Worm (Caenorhabditis elegans): ENCODE results near the gene F27E5.3.

Gene F27E5.3

DNA sequence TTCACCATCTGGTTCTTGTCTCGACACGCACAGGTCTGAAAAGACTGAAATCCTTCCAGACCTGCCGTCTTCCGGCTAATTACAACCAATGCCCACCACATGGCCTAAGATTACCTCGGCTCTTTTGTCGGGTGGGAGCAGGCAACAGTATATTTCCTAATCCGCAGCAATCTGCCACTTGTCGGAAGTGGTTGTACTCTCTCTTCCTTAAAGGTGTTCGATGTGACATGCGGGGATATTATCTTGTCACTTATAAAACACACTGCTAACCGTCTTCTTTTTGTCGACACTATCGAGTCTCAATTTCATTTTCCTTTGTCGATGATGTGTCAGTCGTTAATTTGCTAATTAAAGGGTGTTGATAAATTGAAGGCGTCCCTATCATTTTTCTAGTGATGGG lies at the start of gene F27E5.3:
Gene F27E5.3, minus strand, starts transcription at position 101 of the 400 bp plus-strand sequence.
- TF ChIP-seq ama-1 (optimal IDR thresholded peaks at IDR 0.05) = no peak
- no peak for TF ChIP-seq sea-1 (GFP tag; conservative IDR thresholded peaks at IDR 0.05)
- TF ChIP-seq tbx-11 (GFP tag; IDR thresholded peaks at IDR 0.05) = no peak
- TF ChIP-seq B0310.2 (tag; optimal IDR thresholded peaks at IDR 0.05) = no peak
- TF ChIP-seq F13C5.2 (tag; optimal IDR thresholded peaks at IDR 0.05) = no peak
- TF ChIP-seq tbx-37 (GFP tag; conservative IDR thresholded peaks at IDR 0.05) = no peak
- TF ChIP-seq scrt-1 (GFP tag; IDR thresholded peaks at IDR 0.05) = no peak
- TF ChIP-seq ceh-36 (tag; optimal IDR thresholded peaks at IDR 0.05) = no peak
- no peak for TF ChIP-seq flt-1 (GFP tag; IDR thresholded peaks at IDR 0.05)
- no peak for TF ChIP-seq ets-7 (tag; optimal IDR thresholded peaks at IDR 0.05)
- TF ChIP-seq ceh-13 (GFP tag; optimal IDR thresholded peaks at IDR 0.05) = no peak
- no peak for TF ChIP-seq tra-4 (tag; optimal IDR thresholded peaks at IDR 0.05)
- no peak for TF ChIP-seq hnd-1 (tag; optimal IDR thresholded peaks at IDR 0.05)
- no peak for TF ChIP-seq hmbx-1 (tag; optimal IDR thresholded peaks at IDR 0.05)
- no peak for TF ChIP-seq pes-1 (GFP tag; IDR thresholded peaks at IDR 0.05)
- no peak for TF ChIP-seq aly-1 (tag; optimal IDR thresholded peaks at IDR 0.05)
- no peak for TF ChIP-seq hmg-4 (GFP tag; optimal IDR thresholded peaks at IDR 0.05)

DNA sequence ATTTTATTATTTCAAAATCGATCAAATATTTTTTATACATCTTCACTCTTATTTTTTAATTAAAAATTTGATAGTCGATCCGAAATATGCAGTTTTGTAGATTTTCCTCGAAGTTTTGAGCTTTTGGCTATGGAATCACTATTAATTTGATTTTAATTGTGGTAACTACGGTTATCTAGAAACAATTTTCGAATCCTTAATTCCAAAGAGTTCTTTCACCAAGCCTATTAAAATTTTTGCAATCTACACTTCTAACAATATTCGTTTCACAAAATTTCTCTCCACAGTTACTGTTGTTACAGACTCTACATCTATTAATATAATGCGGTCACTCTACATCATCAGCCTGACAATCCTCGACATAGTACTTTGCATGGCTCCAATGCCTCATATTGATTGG lies 48.2 kb upstream of the F27E5.3 start, which contains the start of gene R05H5.7:
Gene R05H5.7, plus strand, starts transcription at position 301 of the 400 bp plus-strand sequence.
- TF ChIP-seq aly-1 (tag; optimal IDR thresholded peaks at IDR 0.05) (no peak), ceh-13 (GFP tag; optimal IDR thresholded peaks at IDR 0.05) (no peak), tbx-11 (GFP tag; IDR thresholded peaks at IDR 0.05) (no peak), ama-1 (optimal IDR thresholded peaks at IDR 0.05) (no peak), F13C5.2 (tag; optimal IDR thresholded peaks at IDR 0.05) (no peak), B0310.2 (tag; optimal IDR thresholded peaks at IDR 0.05) (no peak), pes-1 (GFP tag; IDR thresholded peaks at IDR 0.05) (no peak), flt-1 (GFP tag; IDR thresholded peaks at IDR 0.05) (no peak), scrt-1 (GFP tag; IDR thresholded peaks at IDR 0.05) (no peak), ceh-36 (tag; optimal IDR thresholded peaks at IDR 0.05) (no peak), ets-7 (tag; optimal IDR thresholded peaks at IDR 0.05) (no peak), hmg-4 (GFP tag; optimal IDR thresholded peaks at IDR 0.05) (no peak), tra-4 (tag; optimal IDR thresholded peaks at IDR 0.05) (no peak), hmbx-1 (tag; optimal IDR thresholded peaks at IDR 0.05) (no peak), tbx-37 (GFP tag; conservative IDR thresholded peaks at IDR 0.05) (no peak), sea-1 (GFP tag; conservative IDR thresholded peaks at IDR 0.05) (no peak)

DNA sequence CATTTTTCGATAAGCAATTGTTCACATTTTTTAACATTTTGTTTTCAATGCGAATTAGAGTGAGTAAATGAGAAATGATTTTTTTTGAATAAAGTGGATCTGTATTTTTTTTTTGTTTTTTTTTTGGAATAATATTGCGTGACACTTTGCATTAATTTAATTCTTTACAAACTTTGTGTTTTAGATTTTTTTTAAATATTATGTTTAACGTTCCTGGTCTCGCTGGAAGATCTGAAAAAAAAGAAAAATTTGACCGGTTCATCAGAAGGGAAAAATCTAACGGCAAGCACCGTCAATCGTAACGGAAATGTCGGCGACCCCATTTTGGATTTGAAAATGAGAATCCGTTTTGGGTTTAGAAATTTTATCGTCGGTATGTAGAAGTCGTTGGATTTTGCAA lies 45.4 kb upstream of the F27E5.3 start, which contains the start of gene cdc-25.4:
Gene cdc-25.4, minus strand, starts transcription at position 101 of the 400 bp plus-strand sequence.
- TF ChIP-seq sea-1 (GFP tag; conservative IDR thresholded peaks at IDR 0.05) (no peak), ama-1 (optimal IDR thresholded peaks at IDR 0.05) (no peak), pes-1 (GFP tag; IDR thresholded peaks at IDR 0.05) (no peak), aly-1 (tag; optimal IDR thresholded peaks at IDR 0.05) (no peak), tbx-11 (GFP tag; IDR thresholded peaks at IDR 0.05) (no peak), ets-7 (tag; optimal IDR thresholded peaks at IDR 0.05) (no peak)

DNA sequence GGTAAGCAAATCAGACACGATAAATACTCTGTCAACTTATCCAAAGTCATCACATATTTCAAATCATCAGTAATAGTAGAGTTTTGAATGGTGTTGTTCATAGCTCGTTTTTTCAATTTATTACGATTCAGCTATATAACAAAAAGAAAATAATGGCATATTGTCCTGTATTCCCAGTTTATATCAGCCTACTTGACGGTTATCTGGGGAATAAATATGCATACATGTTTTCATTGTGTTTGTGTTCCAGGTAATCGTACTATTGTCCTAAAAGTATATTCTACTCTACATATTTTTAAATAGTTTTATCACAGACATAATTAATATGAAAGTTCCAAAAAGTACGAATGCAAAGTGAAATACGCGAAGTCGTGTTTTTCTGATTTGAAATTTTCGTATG lies 43.8 kb upstream of the F27E5.3 start, which contains the start of gene srd-2:
Gene srd-2, minus strand, starts transcription at position 101 of the 400 bp plus-strand sequence.
- TF ChIP-seq flt-1 (GFP tag; IDR thresholded peaks at IDR 0.05) (no peak), pes-1 (GFP tag; IDR thresholded peaks at IDR 0.05) (no peak), tbx-37 (GFP tag; conservative IDR thresholded peaks at IDR 0.05) (no peak), scrt-1 (GFP tag; IDR thresholded peaks at IDR 0.05) (no peak), ama-1 (optimal IDR thresholded peaks at IDR 0.05) (no peak), tra-4 (tag; optimal IDR thresholded peaks at IDR 0.05) (no peak), hnd-1 (tag; optimal IDR thresholded peaks at IDR 0.05) (no peak)

DNA sequence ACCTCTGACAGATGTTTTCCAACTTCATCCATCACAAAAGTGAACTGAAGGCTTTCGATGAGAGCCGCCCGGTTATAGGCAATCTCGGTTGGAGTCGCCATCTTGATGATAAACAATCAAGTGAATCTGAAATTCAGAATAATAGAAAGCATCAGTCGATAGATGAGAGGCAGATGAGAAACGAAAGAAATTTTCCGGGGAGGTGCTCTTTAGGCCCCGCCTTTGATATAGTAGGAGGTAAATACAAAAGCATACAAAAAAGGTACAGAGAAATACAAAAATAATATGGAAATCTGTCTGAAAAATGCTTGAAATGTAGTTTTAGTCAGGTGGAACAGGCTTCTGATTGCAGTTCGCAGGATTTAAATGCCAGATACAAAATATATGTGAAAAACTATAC lies 38.6 kb upstream of the F27E5.3 start, which contains the start of gene srd-1:
Gene srd-1, minus strand, starts transcription at position 101 of the 400 bp plus-strand sequence.
- TF ChIP-seq sea-1 (GFP tag; conservative IDR thresholded peaks at IDR 0.05) (no peak), tbx-37 (GFP tag; conservative IDR thresholded peaks at IDR 0.05) (no peak), ceh-13 (GFP tag; optimal IDR thresholded peaks at IDR 0.05) (no peak), hmbx-1 (tag; optimal IDR thresholded peaks at IDR 0.05) (no peak), flt-1 (GFP tag; IDR thresholded peaks at IDR 0.05) (no peak), ets-7 (tag; optimal IDR thresholded peaks at IDR 0.05) (no peak), tra-4 (tag; optimal IDR thresholded peaks at IDR 0.05) (no peak), hnd-1 (tag; optimal IDR thresholded peaks at IDR 0.05) (no peak), tbx-11 (GFP tag; IDR thresholded peaks at IDR 0.05) (no peak), ama-1 (optimal IDR thresholded peaks at IDR 0.05) (no peak), hmg-4 (GFP tag; optimal IDR thresholded peaks at IDR 0.05) (no peak), pes-1 (GFP tag; IDR thresholded peaks at IDR 0.05) (no peak), ceh-36 (tag; optimal IDR thresholded peaks at IDR 0.05) (no peak), F13C5.2 (tag; optimal IDR thresholded peaks at IDR 0.05) (no peak), B0310.2 (tag; optimal IDR thresholded peaks at IDR 0.05) (no peak)

DNA sequence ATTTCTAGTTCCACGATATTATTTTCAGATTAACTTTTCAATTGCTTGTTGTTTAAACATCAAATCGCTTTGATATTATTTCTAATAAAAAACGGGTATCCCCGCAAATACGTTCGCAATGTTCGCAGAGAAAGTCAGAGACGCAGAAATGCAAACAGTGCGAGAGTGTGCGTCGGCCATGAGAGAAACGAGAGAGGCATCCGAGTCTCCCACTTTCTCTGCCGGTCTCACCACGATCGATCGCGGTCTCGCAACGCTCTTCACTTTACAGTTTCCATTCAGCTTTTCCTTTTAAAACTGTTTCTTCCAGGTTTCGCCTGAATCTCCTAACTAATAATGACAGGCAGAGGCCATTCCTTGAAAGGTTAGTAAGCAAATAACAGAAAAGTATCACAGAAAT lies 30.3 kb upstream of the F27E5.3 start, which contains the start of gene F33H1.4:
Gene F33H1.4, plus strand, starts transcription at position 311 of the 400 bp plus-strand sequence.
- TF ChIP-seq hnd-1 (tag; optimal IDR thresholded peaks at IDR 0.05) (no peak), ceh-36 (tag; optimal IDR thresholded peaks at IDR 0.05) (no peak), scrt-1 (GFP tag; IDR thresholded peaks at IDR 0.05) (no peak), F13C5.2 (tag; optimal IDR thresholded peaks at IDR 0.05) (peak; percentile 45), ama-1 (optimal IDR thresholded peaks at IDR 0.05) (peak; percentile 3)

DNA sequence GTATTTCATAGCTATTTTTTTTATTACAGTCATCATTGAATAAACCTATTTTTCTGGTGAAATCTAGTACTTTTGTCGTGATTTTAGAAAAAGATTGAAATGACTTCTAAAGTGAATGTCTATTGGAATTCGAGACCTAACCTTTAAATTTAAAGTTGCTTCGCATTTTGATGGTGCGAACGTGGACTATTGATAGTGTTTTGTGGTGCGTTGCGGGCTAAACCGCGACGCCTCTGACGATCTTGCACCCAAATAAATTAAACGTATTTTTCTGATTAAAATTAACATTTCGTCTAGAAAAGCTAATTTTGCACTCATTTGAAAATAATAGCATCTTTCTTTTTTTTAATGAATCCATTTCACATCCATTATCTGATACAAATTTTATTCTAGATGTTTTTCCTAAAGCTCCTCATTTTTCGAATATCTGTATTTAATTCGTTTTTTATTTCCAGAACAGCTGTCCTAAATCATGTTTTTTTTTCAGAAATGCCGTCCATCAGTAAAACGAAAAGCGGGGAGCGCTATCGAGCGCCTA lies 28.5 kb upstream of the F27E5.3 start, which contains the start of gene wbp-11:
Gene wbp-11, plus strand, starts transcription at position 488 of the 538 bp plus-strand sequence.
- TF ChIP-seq flt-1 (GFP tag; IDR thresholded peaks at IDR 0.05) (no peak), ets-7 (tag; optimal IDR thresholded peaks at IDR 0.05) (no peak)

DNA sequence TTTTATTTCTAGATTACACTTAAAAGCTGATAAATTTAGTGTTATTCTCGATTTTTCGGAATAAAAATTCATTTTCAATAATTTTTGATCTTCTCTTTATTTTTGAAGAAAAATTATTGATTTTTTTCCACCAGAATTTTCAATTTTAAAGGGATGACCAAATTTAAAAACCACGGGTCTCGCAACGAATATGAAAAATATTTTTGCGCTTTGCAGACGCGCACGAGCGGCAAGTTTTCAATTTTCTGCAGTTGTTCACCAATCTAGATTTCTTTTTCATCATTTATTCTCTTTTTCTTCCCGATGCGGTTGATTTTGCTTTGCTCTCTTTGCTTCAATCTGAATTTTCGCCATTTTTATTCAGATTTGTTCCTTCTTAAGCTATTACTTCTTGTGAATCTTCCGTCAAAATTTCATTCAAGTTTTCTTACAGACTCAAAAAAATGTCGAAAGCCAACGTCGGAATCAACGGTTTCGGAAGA lies 26.9 kb upstream of the F27E5.3 start, which contains the start of gene gpd-4:
Gene gpd-4, plus strand, starts transcription at position 432 of the 482 bp plus-strand sequence.
- TF ChIP-seq aly-1 (tag; optimal IDR thresholded peaks at IDR 0.05) (no peak), pes-1 (GFP tag; IDR thresholded peaks at IDR 0.05) (no peak), B0310.2 (tag; optimal IDR thresholded peaks at IDR 0.05) (no peak), F13C5.2 (tag; optimal IDR thresholded peaks at IDR 0.05) (no peak), hnd-1 (tag; optimal IDR thresholded peaks at IDR 0.05) (no peak), tbx-11 (GFP tag; IDR thresholded peaks at IDR 0.05) (no peak), ama-1 (optimal IDR thresholded peaks at IDR 0.05) (no peak), tbx-37 (GFP tag; conservative IDR thresholded peaks at IDR 0.05) (no peak), scrt-1 (GFP tag; IDR thresholded peaks at IDR 0.05) (no peak), ets-7 (tag; optimal IDR thresholded peaks at IDR 0.05) (no peak), flt-1 (GFP tag; IDR thresholded peaks at IDR 0.05) (no peak), hmg-4 (GFP tag; optimal IDR thresholded peaks at IDR 0.05) (no peak), tra-4 (tag; optimal IDR thresholded peaks at IDR 0.05) (no peak), hmbx-1 (tag; optimal IDR thresholded peaks at IDR 0.05) (no peak)

Measured in whole organism, early embryonic.